Fruit fly (Drosophila melanogaster) whole organism, wandering third instar larva: Measurements from ENCODE around the gene Targ3.

Source experiments
- Dfd ChIP-seq: fragments of >200 bp; optimal IDR thresholded peaks from 2 replicates; lab custom pipeline; 2017; ENCODE audit warnings: missing biosample characterization, missing genetic modification characterization
- Hnf4 ChIP-seq: fragments of 200-800 bp; sonication (Bioruptor generic); optimal IDR thresholded peaks from 2 replicates; lab custom pipeline; 2016; ENCODE audit warnings: missing biosample characterization, mild to moderate bottlenecking, missing genetic modification characterization
- dmrt93B ChIP-seq: fragments of 200-800 bp; sonication (Bioruptor generic); optimal IDR thresholded peaks from 2 replicates; lab custom pipeline; 2018; ENCODE audit warnings: missing biosample characterization, mild to moderate bottlenecking, missing genetic modification characterization
- jim ChIP-seq: fragments of 175-275, 200-325 bp; sonication (Bioruptor generic); optimal IDR thresholded peaks from 2 replicates; lab custom pipeline; 2016; ENCODE audit warnings: missing biosample characterization, mild to moderate bottlenecking, missing genetic modification characterization
- lola ChIP-seq: fragments of >200 bp; optimal IDR thresholded peaks from 2 replicates; lab custom pipeline; 2017; ENCODE audit warnings: missing biosample characterization, missing genetic modification characterization

dm6 chr3L:21174962-21175361 is 21.7 kb upstream of the Targ3 start:
- TF ChIP-seq Dfd = no peak
- no peak for TF ChIP-seq dmrt93B (GFP tag; lab: Kevin White, UChicago)
- TF ChIP-seq lola (GFP tag; lab: Kevin White, UChicago) = no peak
- no peak for TF ChIP-seq Hnf4 (GFP tag; lab: Kevin White, UChicago)
- no peak for TF ChIP-seq jim
